Fruit fly (Drosophila melanogaster) whole organism, embryonic: ENCODE measurements around the gene CG6163.

ENCODE experiments used
- Abd-B ChIP-seq: fragments of 200-800 bp; sonication (Bioruptor generic); optimal IDR thresholded peaks from 2 replicates; lab custom pipeline; 2018; ENCODE audit warnings: missing biosample characterization, mild to moderate bottlenecking, missing genetic modification characterization, moderate library complexity
- CG10274 ChIP-seq: fragments of 200-800 bp; sonication (Bioruptor generic); optimal IDR thresholded peaks from 3 replicates; lab custom pipeline; 2017; ENCODE audit warnings: missing biosample characterization, mild to moderate bottlenecking, missing genetic modification characterization
- CG11247 ChIP-seq: fragments of 200-800 bp; sonication (Bioruptor generic); IDR thresholded peaks from 2 replicates; pipeline ENCODE4 v1.3.6; 2022; ENCODE audit warnings: missing biosample characterization, missing genetic modification characterization
- CG11504 ChIP-seq: fragments of 200-800 bp; sonication (Bioruptor generic); optimal IDR thresholded peaks from 3 replicates; lab custom pipeline; 2019; ENCODE audit warnings: missing biosample characterization, mild to moderate bottlenecking, missing genetic modification characterization, moderate library complexity
- CG12104 ChIP-seq: fragments of 200-800 bp; sonication (Bioruptor generic); optimal IDR thresholded peaks from 3 replicates; lab custom pipeline; 2016; ENCODE audit warnings: missing biosample characterization, missing genetic modification characterization
- CG12155 ChIP-seq: fragments of 200-800 bp; sonication (Bioruptor generic); optimal IDR thresholded peaks from 3 replicates; lab custom pipeline; 2016; ENCODE audit warnings: missing biosample characterization, missing genetic modification characterization
- CG1529 ChIP-seq: fragments of 200-800 bp; sonication (Bioruptor generic); optimal IDR thresholded peaks from 3 replicates; lab custom pipeline; 2018; ENCODE audit warnings: missing biosample characterization, missing genetic modification characterization
- CG17802 ChIP-seq: fragments of 200-800 bp; sonication (Bioruptor generic); optimal IDR thresholded peaks from 2 replicates; lab custom pipeline; 2018; ENCODE audit warnings: missing biosample characterization, mild to moderate bottlenecking, missing genetic modification characterization, moderate library complexity
- CG2116 ChIP-seq: fragments of 200-800 bp; sonication (Bioruptor generic); optimal IDR thresholded peaks from 3 replicates; lab custom pipeline; 2018; ENCODE audit warnings: missing biosample characterization, mild to moderate bottlenecking, missing genetic modification characterization
- CG2875 ChIP-seq: fragments of 200-800 bp; sonication (Bioruptor generic); optimal IDR thresholded peaks from 2 replicates; lab custom pipeline; 2017; ENCODE audit warnings: missing biosample characterization, mild to moderate bottlenecking, missing genetic modification characterization, missing genetic modification reagents
- CG3281 ChIP-seq: fragments of 200-800 bp; sonication (Bioruptor generic); optimal IDR thresholded peaks from 3 replicates; lab custom pipeline; 2017; ENCODE audit warnings: missing biosample characterization, mild to moderate bottlenecking, missing genetic modification characterization
- CG3407 ChIP-seq: fragments of 200-800 bp; sonication (Bioruptor generic); optimal IDR thresholded peaks from 2 replicates; lab custom pipeline; 2018; ENCODE audit warnings: missing biosample characterization, mild to moderate bottlenecking, missing genetic modification characterization
- CG4282 ChIP-seq: fragments of 200-800 bp; sonication (Bioruptor generic); optimal IDR thresholded peaks from 2 replicates; lab custom pipeline; 2016; ENCODE audit warnings: missing biosample characterization, missing genetic modification characterization
- CG4360 ChIP-seq: fragments of 200-800 bp; sonication (Bioruptor generic); IDR thresholded peaks from 2 replicates; pipeline ENCODE4 v1.3.6; 2022; ENCODE audit warnings: missing biosample characterization, missing genetic modification characterization
- CG4404 ChIP-seq: fragments of 200-800 bp; sonication (Bioruptor generic); IDR thresholded peaks from 2 replicates; pipeline ENCODE4 v1.3.6; 2022; ENCODE audit warnings: missing biosample characterization, missing genetic modification characterization
- CG5953 ChIP-seq: fragments of 200-800 bp; sonication (Bioruptor generic); IDR thresholded peaks from 2 replicates; pipeline ENCODE4 v1.3.6; 2022; ENCODE audit warnings: missing biosample characterization, missing genetic modification characterization
- CG7372 ChIP-seq: fragments of 200-800 bp; sonication (Bioruptor generic); IDR thresholded peaks from 2 replicates; pipeline ENCODE4 v1.3.6; 2022; ENCODE audit warnings: missing biosample characterization, missing genetic modification characterization
- CG7786 ChIP-seq: fragments of 200-800 bp; sonication (Bioruptor generic); optimal IDR thresholded peaks from 2 replicates; lab custom pipeline; 2016; ENCODE audit warnings: missing biosample characterization, missing genetic modification characterization
- CG7987 ChIP-seq: fragments of 200-800 bp; sonication (Bioruptor generic); optimal IDR thresholded peaks from 2 replicates; lab custom pipeline; 2018; ENCODE audit warnings: missing biosample characterization, mild to moderate bottlenecking, missing genetic modification characterization, moderate library complexity
- CG8359 ChIP-seq: fragments of 200-800 bp; sonication (Bioruptor generic); optimal IDR thresholded peaks from 2 replicates; lab custom pipeline; 2017; ENCODE audit warnings: missing biosample characterization, mild to moderate bottlenecking, missing genetic modification characterization, borderline replicate concordance
- CG9797 ChIP-seq: fragments of 200-800 bp; sonication (Bioruptor generic); optimal IDR thresholded peaks from 3 replicates; lab custom pipeline; 2018; ENCODE audit warnings: missing biosample characterization, mild to moderate bottlenecking, missing genetic modification characterization
- CrebB ChIP-seq: fragments of 200-800 bp; sonication (Bioruptor generic); optimal IDR thresholded peaks from 3 replicates; lab custom pipeline; 2018; ENCODE audit warnings: missing biosample characterization, mild to moderate bottlenecking, missing genetic modification characterization
- Dll ChIP-seq: fragments of 200-800 bp; sonication (Bioruptor generic); IDR thresholded peaks from 4 replicates; pipeline ENCODE4 v1.3.6; 2022; ENCODE audit warnings: missing biosample characterization, missing genetic modification characterization; ENCODE audit not compliant: partially characterized antibody
- ERR ChIP-seq: fragments of 200-800 bp; sonication (Bioruptor generic); optimal IDR thresholded peaks from 2 replicates; lab custom pipeline; 2016; ENCODE audit warnings: missing biosample characterization, missing genetic modification characterization
- HHEX ChIP-seq: fragments of 200-800 bp; sonication (Bioruptor generic); optimal IDR thresholded peaks from 3 replicates; lab custom pipeline; 2017; ENCODE audit warnings: missing biosample characterization, mild to moderate bottlenecking, missing genetic modification characterization, missing genetic modification reagents
- HLH4C ChIP-seq: fragments of 200-800 bp; sonication (Bioruptor generic); IDR thresholded peaks from 3 replicates; pipeline ENCODE4 v1.3.6; 2022; ENCODE audit warnings: missing biosample characterization, missing genetic modification characterization; ENCODE audit not compliant: partially characterized antibody
- Lpt ChIP-seq: fragments of >200 bp; optimal IDR thresholded peaks from 2 replicates; lab custom pipeline; 2018; ENCODE audit warnings: missing biosample characterization, missing genetic modification characterization
- MBD-R2 ChIP-seq: fragments of 200-800 bp; sonication (Bioruptor generic); IDR thresholded peaks from 2 replicates; pipeline ENCODE4 v1.3.6; 2022; ENCODE audit warnings: missing biosample characterization, missing genetic modification characterization
- Med ChIP-seq: fragments of 200-800 bp; sonication (Bioruptor generic); peaks from one replicate; lab custom pipeline; 2016; ENCODE audit warnings: missing biosample characterization, missing genetic modification characterization, mild to moderate bottlenecking, inconsistent platforms, moderate library complexity
- Mrtf ChIP-seq: fragments of 200-800 bp; sonication (Bioruptor generic); IDR thresholded peaks from 3 replicates; pipeline ENCODE4 v1.3.6; 2022; ENCODE audit warnings: missing biosample characterization, missing genetic modification characterization
- Pdp1 ChIP-seq, 2 experiments: fragments of 200-800 bp; sonication (Bioruptor generic); optimal IDR thresholded peaks; 3 replicates each; lab custom pipeline; 2016; ENCODE audit warnings: missing biosample characterization in 2 of 2, missing genetic modification characterization in 2 of 2, mild to moderate bottlenecking in 1 of 2, moderate library complexity in 1 of 2
- Trl ChIP-seq, 3 experiments: fragments of >200 bp in 2 of 3; fragments of 200-800 bp in 1 of 3; sonication (Bioruptor generic) in 1 of 3; optimal IDR thresholded peaks; 2 replicates in 1 of 3; 3 replicates in 2 of 3; lab custom pipeline; 2016 to 2017; ENCODE audit warnings: missing biosample characterization in 1 of 3, missing genetic modification characterization in 1 of 3
- abd-A ChIP-seq: fragments of 200-800 bp; sonication (Bioruptor generic); optimal IDR thresholded peaks from 3 replicates; lab custom pipeline; 2019; ENCODE audit warnings: missing biosample characterization, mild to moderate bottlenecking, missing genetic modification characterization, moderate library complexity
- amos ChIP-seq: fragments of 200-800 bp; sonication (Bioruptor generic); IDR thresholded peaks from 2 replicates; pipeline ENCODE4 v1.3.6; 2022; ENCODE audit warnings: missing biosample characterization, missing genetic modification characterization; ENCODE audit not compliant: partially characterized antibody
- chif ChIP-seq, 2 experiments: fragments of 200-800 bp; sonication (Bioruptor generic); optimal IDR thresholded peaks; 3 replicates each; lab custom pipeline; 2016; ENCODE audit warnings: missing biosample characterization in 2 of 2, missing genetic modification characterization in 2 of 2
- fd3F ChIP-seq: fragments of 200-800 bp; sonication (Bioruptor generic); optimal IDR thresholded peaks from 2 replicates; lab custom pipeline; 2018; ENCODE audit warnings: missing biosample characterization, mild to moderate bottlenecking, missing genetic modification characterization, moderate library complexity
- hkb ChIP-seq, 2 experiments: fragments of 200-800 bp in 1 of 2; fragments of >200 bp in 1 of 2; sonication (Bioruptor generic) in 1 of 2; IDR thresholded peaks in 1 of 2; optimal IDR thresholded peaks in 1 of 2; 2 replicates each; pipeline versions ENCODE4 v1.3.6 to Lab custom; 2017 to 2022; ENCODE audit warnings: missing biosample characterization in 1 of 2, missing genetic modification characterization in 1 of 2
- knrl ChIP-seq: fragments of 200-800 bp; sonication (Bioruptor generic); IDR thresholded peaks from 3 replicates; pipeline ENCODE4 v1.3.6; 2022; ENCODE audit warnings: missing biosample characterization, missing genetic modification characterization; ENCODE audit not compliant: partially characterized antibody
- mirr ChIP-seq: fragments of 200-800 bp; sonication (Bioruptor generic); optimal IDR thresholded peaks from 3 replicates; lab custom pipeline; 2018; ENCODE audit warnings: missing biosample characterization, mild to moderate bottlenecking, missing genetic modification characterization
- nerfin-1 ChIP-seq: fragments of 200-800 bp; sonication (Bioruptor generic); optimal IDR thresholded peaks from 3 replicates; lab custom pipeline; 2019; ENCODE audit warnings: missing biosample characterization, mild to moderate bottlenecking, missing genetic modification characterization, moderate library complexity
- pb ChIP-seq: fragments of 200-800 bp; sonication (Bioruptor generic); optimal IDR thresholded peaks from 3 replicates; lab custom pipeline; 2016; ENCODE audit warnings: missing biosample characterization, missing genetic modification characterization
- pnt ChIP-seq: fragments of 200-800 bp; sonication (Bioruptor generic); optimal IDR thresholded peaks from 3 replicates; lab custom pipeline; 2016; ENCODE audit warnings: missing biosample characterization, missing genetic modification characterization
- schlank ChIP-seq: fragments of 200-800 bp; sonication (Bioruptor generic); optimal IDR thresholded peaks from 2 replicates; lab custom pipeline; 2018; ENCODE audit warnings: missing biosample characterization, mild to moderate bottlenecking, missing genetic modification characterization
- sna ChIP-seq: fragments of 200-800 bp; sonication (Bioruptor generic); IDR thresholded peaks from 2 replicates; pipeline ENCODE4 v1.3.6; 2022; ENCODE audit warnings: missing biosample characterization, missing genetic modification characterization; ENCODE audit not compliant: partially characterized antibody
- sug ChIP-seq: fragments of 200-800 bp; optimal IDR thresholded peaks from 2 replicates; lab custom pipeline; 2019; ENCODE audit warnings: missing biosample characterization, mild to moderate bottlenecking, missing genetic modification characterization, moderate library complexity
- trh ChIP-seq: fragments of 200-800 bp; sonication (Bioruptor generic); optimal IDR thresholded peaks from 2 replicates; lab custom pipeline; 2016; ENCODE audit warnings: missing biosample characterization, missing genetic modification characterization
- unc-4 ChIP-seq: fragments of 200-800 bp; sonication (Bioruptor generic); IDR thresholded peaks from 2 replicates; pipeline ENCODE4 v1.3.6; 2022; ENCODE audit warnings: missing biosample characterization, missing genetic modification characterization; ENCODE audit not compliant: partially characterized antibody
- zen ChIP-seq: fragments of 200-800 bp; sonication (Bioruptor generic); optimal IDR thresholded peaks from 3 replicates; lab custom pipeline; 2018; ENCODE audit warnings: missing biosample characterization, mild to moderate bottlenecking, missing genetic modification characterization, moderate library complexity

CG6163 gene

dm6 chr3L:11358733-11359132 lies 6.0 kb downstream of the CG6163 start (continued):
- TF ChIP-seq CG4360 (GFP tag; lab: Robert Waterston, UW) (peak; percentile 48), CG11504 (tag; lab: Kevin White, UChicago) (peak; percentile 38), amos (GFP tag; lab: Robert Waterston, UW) (no peak; the same call in 1 of the 2 replicates), Med (peak; percentile 86), Trl (optimal IDR thresholded peaks at IDR 0.05; lab: Kevin White, UChicago) (no peak), Trl (GFP tag; optimal IDR thresholded peaks at IDR 0.05; lab: Kevin White, UChicago) (peak; percentile 8), CG7372 (GFP tag; lab: Robert Waterston, UW) (peak; percentile 70), CG3281 (GFP tag; lab: Kevin White, UChicago) (no peak), sna (GFP tag; lab: Robert Waterston, UW) (no peak), fd3F (GFP tag; lab: Kevin White, UChicago) (peak; percentile 7), CG7987 (peak; percentile 47), Dll (GFP tag; lab: Robert Waterston, UW) (no peak), CG11247 (GFP tag; lab: Robert Waterston, UW) (peak; percentile 44; the same call in 1 of the 2 replicates), hkb (optimal IDR thresholded peaks at IDR 0.05; lab: Kevin White, UChicago) (no peak), hkb (GFP tag; IDR thresholded peaks at IDR 0.05; lab: Robert Waterston, UW) (peak; percentile 22; the same call in 1 of the 2 replicates), Abd-B (GFP tag; lab: Kevin White, UChicago) (no peak), schlank (peak; percentile 36), chif (GFP tag; optimal IDR thresholded peaks at IDR 0.05; lab: Kevin White, UChicago) (no peak), CG3407 (GFP tag; lab: Kevin White, UChicago) (no peak), abd-A (tag; lab: Kevin White, UChicago) (peak; percentile 75), unc-4 (GFP tag; lab: Robert Waterston, UW) (no peak), Pdp1 (GFP tag; optimal IDR thresholded peaks at IDR 0.05; lab: Kevin White, UChicago) (peak in 1 of 2 experiments; percentile 26), CG7786 (peak; percentile 5), pb (GFP tag; lab: Kevin White, UChicago) (peak; percentile 30), knrl (no peak), CG5953 (GFP tag; lab: Robert Waterston, UW) (0 out of 2 replicates have a peak, but pooled peaks have one; percentile 25), CG12104 (GFP tag; lab: Kevin White, UChicago) (no peak), CG1529 (GFP tag; lab: Kevin White, UChicago) (no peak), HHEX (GFP tag; lab: Kevin White, UChicago) (peak; percentile 7), CG4282 (GFP tag; lab: Kevin White, UChicago) (peak; percentile 12), CG2875 (GFP tag; lab: Kevin White, UChicago) (no peak), CrebB (tag; lab: Kevin White, UChicago) (no peak), trh (GFP tag; lab: Kevin White, UChicago) (no peak), sug (tag; lab: Kevin White, UChicago) (peak; percentile 13), CG17802 (tag; lab: Kevin White, UChicago) (no peak), HLH4C (GFP tag; lab: Robert Waterston, UW) (no peak), CG8359 (GFP tag; lab: Kevin White, UChicago) (no peak), Mrtf (0 out of 3 replicates have a peak, but pooled peaks have one; percentile 44), CG10274 (GFP tag; lab: Kevin White, UChicago) (no peak), mirr (GFP tag; lab: Kevin White, UChicago) (peak; percentile 35), MBD-R2 (0 out of 2 replicates have a peak, but pooled peaks have one; percentile 15), CG4404 (0 out of 2 replicates have a peak, but pooled peaks have one; percentile 8), CG9797 (GFP tag; lab: Kevin White, UChicago) (no peak), CG2116 (GFP tag; lab: Kevin White, UChicago) (no peak), ERR (GFP tag; lab: Kevin White, UChicago) (no peak), pnt (GFP tag; lab: Kevin White, UChicago) (no peak), CG12155 (GFP tag; lab: Kevin White, UChicago) (no peak), zen (tag; lab: Kevin White, UChicago) (peak; percentile 5), nerfin-1 (tag; lab: Kevin White, UChicago) (peak; percentile 12), Lpt (GFP tag; lab: Kevin White, UChicago) (no peak)
